Worm (Caenorhabditis elegans) whole organism, mixed stage, embryonic: Measurements from ENCODE around the gene T22B2.2.

Source experiments
- M03D4.4 ChIP-seq: sonication (generic microtip); optimal IDR thresholded peaks from 2 replicates; lab custom pipeline; 2017; ENCODE audit warnings: mild to moderate bottlenecking, missing genetic modification characterization, missing compliant biosample characterization
- ceh-43 ChIP-seq: fragments of 200-800 bp; sonication (Bioruptor generic); optimal IDR thresholded peaks from 2 replicates; lab custom pipeline; 2018; ENCODE audit warnings: mild to moderate bottlenecking, missing genetic modification characterization, moderate library complexity, missing compliant biosample characterization
- ceh-83 ChIP-seq: fragments of 200-800 bp; sonication (Bioruptor generic); optimal IDR thresholded peaks from 2 replicates; lab custom pipeline; 2018; ENCODE audit warnings: mild to moderate bottlenecking, missing genetic modification characterization, missing compliant biosample characterization
- drap-1 ChIP-seq: fragments of 200-800 bp; sonication (Bioruptor generic); optimal IDR thresholded peaks from 3 replicates; lab custom pipeline; 2018; ENCODE audit warnings: mild to moderate bottlenecking, missing genetic modification characterization, missing compliant biosample characterization
- elt-1 ChIP-seq: sonication (generic microtip); optimal IDR thresholded peaks from 2 replicates; lab custom pipeline; 2017; ENCODE audit warnings: missing genetic modification characterization, mild to moderate bottlenecking, missing compliant biosample characterization, antibody characterized with exemption, moderate library complexity, borderline replicate concordance; ENCODE audit not compliant: insufficient read depth
- elt-3 ChIP-seq: fragments of 150-350 bp; optimal IDR thresholded peaks from 2 replicates; lab custom pipeline; 2014; ENCODE audit warnings: missing biosample characterization, missing genetic modification characterization
- flh-1 ChIP-seq: fragments of 200-800 bp; sonication (Bioruptor generic); optimal IDR thresholded peaks from 2 replicates; lab custom pipeline; 2018; ENCODE audit warnings: mild to moderate bottlenecking, missing genetic modification characterization, moderate library complexity, missing compliant biosample characterization
- ham-2 ChIP-seq: fragments of 200-800 bp; sonication (Bioruptor generic); optimal IDR thresholded peaks from 2 replicates; lab custom pipeline; 2018; ENCODE audit warnings: mild to moderate bottlenecking, missing genetic modification characterization, missing compliant biosample characterization
- hlh-1 ChIP-seq: fragments of 150-350 bp; optimal IDR thresholded peaks from 2 replicates; lab custom pipeline; 2014; ENCODE audit warnings: missing biosample characterization, missing genetic modification reagents, missing genetic modification characterization
- lin-13 ChIP-seq: fragments of 150-350 bp; optimal IDR thresholded peaks from 2 replicates; lab custom pipeline; 2014; ENCODE audit warnings: missing biosample characterization, missing genetic modification characterization
- lin-32 ChIP-seq: fragments of 200-800 bp; sonication (Bioruptor generic); optimal IDR thresholded peaks from 2 replicates; lab custom pipeline; 2018; ENCODE audit warnings: mild to moderate bottlenecking, missing genetic modification characterization, missing compliant biosample characterization
- lsy-2 ChIP-seq: fragments of 150-350 bp; optimal IDR thresholded peaks from 2 replicates; lab custom pipeline; 2014; ENCODE audit warnings: missing biosample characterization, missing genetic modification characterization
- mab-5 ChIP-seq: fragments of 150-350 bp; optimal IDR thresholded peaks from 2 replicates; lab custom pipeline; 2014; ENCODE audit warnings: missing biosample characterization, missing genetic modification characterization
- mep-1 ChIP-seq: fragments of 150-350 bp; optimal IDR thresholded peaks from 2 replicates; lab custom pipeline; 2017; ENCODE audit warnings: missing biosample characterization, missing genetic modification reagents, missing genetic modification characterization, inconsistent platforms
- mls-2 ChIP-seq: sonication (generic microtip); optimal IDR thresholded peaks from 2 replicates; lab custom pipeline; 2016; ENCODE audit warnings: mild to moderate bottlenecking, missing genetic modification characterization, moderate library complexity, missing compliant biosample characterization
- nhr-12 ChIP-seq: fragments of 150-350 bp; optimal IDR thresholded peaks from 2 replicates; lab custom pipeline; 2014; ENCODE audit warnings: missing biosample characterization, missing genetic modification characterization
- nhr-2 ChIP-seq: fragments of 150-350 bp; optimal IDR thresholded peaks from 2 replicates; lab custom pipeline; 2014; ENCODE audit warnings: missing biosample characterization, missing genetic modification characterization
- nhr-237 ChIP-seq: fragments of 150-350 bp; optimal IDR thresholded peaks from 2 replicates; lab custom pipeline; 2014; ENCODE audit warnings: missing biosample characterization, missing genetic modification characterization
- nhr-76 ChIP-seq: sonication (generic microtip); optimal IDR thresholded peaks from 2 replicates; lab custom pipeline; 2017; ENCODE audit warnings: missing biosample characterization, missing genetic modification characterization
- pha-4 ChIP-seq: fragments of 150-350 bp; optimal IDR thresholded peaks from 2 replicates; lab custom pipeline; 2018; ENCODE audit warnings: missing biosample characterization, missing genetic modification reagents, missing genetic modification characterization
- sem-2 ChIP-seq: fragments of 200-800 bp; sonication (Bioruptor generic); optimal IDR thresholded peaks from 2 replicates; lab custom pipeline; 2018; ENCODE audit warnings: mild to moderate bottlenecking, missing genetic modification characterization, missing compliant biosample characterization
- sptf-1 ChIP-seq: sonication (generic microtip); optimal IDR thresholded peaks from 2 replicates; lab custom pipeline; 2017; ENCODE audit warnings: mild to moderate bottlenecking, missing genetic modification characterization, moderate library complexity, missing compliant biosample characterization
- tbx-8 ChIP-seq: fragments of 200-800 bp; sonication (Bioruptor generic); optimal IDR thresholded peaks from 2 replicates; lab custom pipeline; 2018; ENCODE audit warnings: mild to moderate bottlenecking, missing genetic modification characterization, moderate library complexity, missing compliant biosample characterization
- unc-120 ChIP-seq: sonication (generic microtip); optimal IDR thresholded peaks from 2 replicates; lab custom pipeline; 2017; ENCODE audit warnings: missing genetic modification characterization, missing compliant biosample characterization; ENCODE audit not compliant: poor library complexity, severe bottlenecking
- unc-39 ChIP-seq: fragments of 150-350 bp; optimal IDR thresholded peaks from 2 replicates; lab custom pipeline; 2014; ENCODE audit warnings: missing biosample characterization, missing genetic modification characterization
- unc-62 ChIP-seq: fragments of 150-350 bp; optimal IDR thresholded peaks from 2 replicates; lab custom pipeline; 2014; ENCODE audit warnings: missing biosample characterization, missing genetic modification reagents, missing genetic modification characterization
- zip-8 ChIP-seq: fragments of 150-350 bp; optimal IDR thresholded peaks from 2 replicates; lab custom pipeline; 2014; ENCODE audit warnings: missing biosample characterization, missing genetic modification characterization
- ztf-11 ChIP-seq: fragments of 150-350 bp; optimal IDR thresholded peaks from 2 replicates; lab custom pipeline; 2014; ENCODE audit warnings: missing biosample characterization, missing genetic modification characterization

T22B2.2 gene

ce11 chrX:3915748-3916147, 4.5 kb upstream of the T22B2.2 start, which contains the start of gene idpp-9:
Gene idpp-9 (minus strand): TSS chrX:3915848.
- TF ChIP-seq sem-2: no peak

DNA sequence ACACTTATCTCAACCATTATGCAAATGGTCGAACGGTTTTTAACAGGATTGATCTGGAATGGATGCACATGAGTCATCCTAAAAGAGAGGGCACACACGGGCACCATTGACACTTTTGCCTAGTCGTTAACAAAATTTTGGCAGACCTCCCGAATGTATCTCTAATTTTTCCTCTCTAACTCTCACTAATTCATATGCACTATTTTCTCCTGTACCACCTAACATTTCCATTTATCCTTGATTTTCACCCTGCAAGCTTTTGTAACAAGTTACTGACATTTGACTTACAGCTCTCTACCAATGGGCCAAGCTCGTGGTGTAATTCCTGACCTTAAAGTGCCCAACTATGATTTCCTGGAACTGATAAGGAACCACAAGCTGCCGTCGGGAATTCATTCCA, 3.2 kb upstream of the T22B2.2 start, which contains the start of gene T22B2.3:
Gene T22B2.3, plus strand, starts transcription at position 301 of the 400 bp plus-strand sequence.
- TF ChIP-seq ceh-83 (GFP tag; lab: Kevin White, UChicago) (no peak), unc-62 (GFP tag; lab: Kevin White, UChicago) (no peak)

DNA sequence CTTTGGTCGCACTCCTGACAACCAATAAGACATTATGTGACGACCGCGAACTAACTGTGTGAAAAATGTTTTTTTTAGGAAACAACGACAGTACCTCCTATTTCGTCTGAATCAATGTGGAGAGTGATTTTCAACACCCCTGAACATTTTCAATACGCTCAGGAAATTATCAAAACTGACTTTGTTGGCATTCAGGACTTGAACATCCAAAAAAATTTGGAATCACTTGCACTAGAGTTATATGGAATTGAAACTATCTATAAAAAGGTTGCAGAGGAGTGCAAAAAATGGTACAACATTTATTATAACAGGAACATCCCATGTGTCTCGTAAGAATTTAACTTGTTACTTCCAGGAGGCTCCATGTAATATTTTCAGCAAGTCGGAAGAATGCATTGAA, 2.0 kb upstream of the T22B2.2 start:
- TF ChIP-seq nhr-237 (tag; lab: Kevin White, UChicago) (no peak), M03D4.4 (tag; lab: Kevin White, UChicago) (no peak), pha-4 (tag; lab: Kevin White, UChicago) (no peak)

- TF ChIP-seq zip-8 (tag; lab: Kevin White, UChicago) (no peak), M03D4.4 (tag; lab: Kevin White, UChicago) (no peak), unc-62 (GFP tag; lab: Kevin White, UChicago) (no peak), mab-5 (tag; lab: Kevin White, UChicago) (no peak), unc-120 (tag; lab: Kevin White, UChicago) (no peak), elt-3 (tag; lab: Kevin White, UChicago) (no peak), sem-2 (no peak), nhr-12 (tag; lab: Kevin White, UChicago) (no peak), lin-13 (no peak), sptf-1 (tag; lab: Kevin White, UChicago) (no peak), drap-1 (GFP tag; lab: Kevin White, UChicago) (no peak), nhr-76 (tag; lab: Kevin White, UChicago) (no peak), ham-2 (GFP tag; lab: Kevin White, UChicago) (no peak), elt-1 (tag; lab: Kevin White, UChicago) (no peak)
Observed at ce11 chrX:3919689-3920088, 512 bp upstream of the T22B2.2 start.

ce11 chrX:3920747-3921146, 546 bp downstream of the T22B2.2 start:
- no peak for TF ChIP-seq nhr-2
- TF ChIP-seq lsy-2 (tag; lab: Kevin White, UChicago): no peak
- no peak for TF ChIP-seq flh-1 (GFP tag; lab: Kevin White, UChicago)
- TF ChIP-seq mep-1 (tag; lab: Kevin White, UChicago): no peak
- TF ChIP-seq lin-32: no peak
- no peak for TF ChIP-seq elt-3 (tag; lab: Kevin White, UChicago)
- TF ChIP-seq mab-5 (tag; lab: Kevin White, UChicago): no peak

DNA sequence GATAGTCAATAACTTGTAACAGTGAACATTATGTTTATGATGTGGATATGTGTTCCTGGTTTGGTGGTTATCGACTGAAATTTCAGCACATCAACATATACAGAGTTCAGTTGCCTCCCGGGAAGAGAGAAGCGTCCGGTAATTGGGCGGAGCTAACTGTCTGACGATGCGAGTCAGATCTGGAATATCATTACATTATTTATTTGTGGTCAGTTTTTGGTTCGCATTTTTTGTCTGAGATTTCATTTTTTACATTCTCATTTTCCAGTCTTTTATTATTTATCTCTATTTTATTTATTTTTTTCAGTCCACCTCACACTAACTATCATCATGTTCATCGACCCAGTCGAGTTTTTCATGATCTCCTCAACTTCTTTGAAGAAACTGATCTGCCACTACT, 5.6 kb downstream of the T22B2.2 start, which contains the start of gene T22B2.1:
Gene T22B2.1, plus strand, starts transcription at position 301 of the 400 bp plus-strand sequence.
- TF ChIP-seq nhr-76 (tag; lab: Kevin White, UChicago) (no peak), ceh-83 (GFP tag; lab: Kevin White, UChicago) (no peak), nhr-2 (no peak), hlh-1 (no peak), mep-1 (tag; lab: Kevin White, UChicago) (no peak), unc-62 (GFP tag; lab: Kevin White, UChicago) (no peak), lsy-2 (tag; lab: Kevin White, UChicago) (no peak), mls-2 (no peak), elt-3 (tag; lab: Kevin White, UChicago) (no peak), lin-32 (no peak), flh-1 (GFP tag; lab: Kevin White, UChicago) (no peak), unc-120 (tag; lab: Kevin White, UChicago) (no peak), sptf-1 (tag; lab: Kevin White, UChicago) (no peak), ham-2 (GFP tag; lab: Kevin White, UChicago) (no peak), ztf-11 (tag; lab: Kevin White, UChicago) (no peak), unc-39 (tag; lab: Kevin White, UChicago) (no peak), tbx-8 (GFP tag; lab: Kevin White, UChicago) (no peak), drap-1 (GFP tag; lab: Kevin White, UChicago) (no peak), nhr-237 (tag; lab: Kevin White, UChicago) (no peak), ceh-43 (GFP tag; lab: Kevin White, UChicago) (no peak)
